Comparison of ENCODE assay signal across 5 worm cellular contexts in genomic region chrIII:2099808-2100366, ce11.
TF ChIP-seq lines count a peak whose summit lies in the region.

No protein-coding gene starts in this region.

TF ChIP-seq in whole organism, L1 larva, 84 proteins besides CTCF, POLR2A, EP300 and RAD21:
- TF ChIP-seq hpl-2 (GFP tag; optimal IDR thresholded peaks at IDR 0.05; lab: Kevin White, UChicago): no peak
- TF ChIP-seq efl-1 (optimal IDR thresholded peaks at IDR 0.05; lab: Kevin White, UChicago): no peak
- peak in 1 of 2 experiments; percentile 22 for TF ChIP-seq efl-1 (GFP tag; optimal IDR thresholded peaks at IDR 0.05 in 1 of 2; lab: Kevin White, UChicago)
- peak; percentile 6 for TF ChIP-seq jun-1 (tag; optimal IDR thresholded peaks at IDR 0.05; lab: Kevin White, UChicago)
- peak; percentile 19 for TF ChIP-seq elt-2 (tag; optimal IDR thresholded peaks at IDR 0.05; lab: Kevin White, UChicago)

TF ChIP-seq in whole organism, L2 larva, 48 proteins besides CTCF, POLR2A, EP300 and RAD21:
- TF ChIP-seq sma-3 (GFP tag; optimal IDR thresholded peaks at IDR 0.05; lab: Kevin White, UChicago): no peak
- TF ChIP-seq crh-2 (tag; optimal IDR thresholded peaks at IDR 0.05; lab: Kevin White, UChicago): peak; percentile 67
- TF ChIP-seq alr-1 (tag; optimal IDR thresholded peaks at IDR 0.05; lab: Kevin White, UChicago): no peak
- TF ChIP-seq fos-1 (tag; optimal IDR thresholded peaks at IDR 0.05; lab: Kevin White, UChicago): peak; percentile 98
- no peak for TF ChIP-seq nhr-129 (tag; optimal IDR thresholded peaks at IDR 0.05; lab: Kevin White, UChicago)
- TF ChIP-seq nhr-12 (tag; optimal IDR thresholded peaks at IDR 0.05; lab: Kevin White, UChicago): no peak

TF ChIP-seq in whole organism, L3 larva, 47 proteins besides CTCF, POLR2A, EP300 and RAD21:
- TF ChIP-seq elt-2 (tag; optimal IDR thresholded peaks at IDR 0.05; lab: Kevin White, UChicago): peak; percentile 90
- TF ChIP-seq pha-4 (tag; optimal IDR thresholded peaks at IDR 0.05; lab: Kevin White, UChicago): peak; percentile 51
- no peak for TF ChIP-seq nhr-25 (tag; optimal IDR thresholded peaks at IDR 0.05; lab: Kevin White, UChicago)
- TF ChIP-seq pqm-1 (tag; optimal IDR thresholded peaks at IDR 0.05; lab: Kevin White, UChicago): peak; percentile 82
- TF ChIP-seq elt-1 (tag; optimal IDR thresholded peaks at IDR 0.05; lab: Kevin White, UChicago): no peak

TF ChIP-seq in whole organism, L4 larva, 104 proteins besides CTCF, POLR2A, EP300 and RAD21 (continues in another document):
- TF ChIP-seq lin-39 (tag; optimal IDR thresholded peaks at IDR 0.05; lab: Kevin White, UChicago) (no peak), mep-1 (tag; optimal IDR thresholded peaks at IDR 0.05; lab: Kevin White, UChicago) (peak; percentile 21), php-3 (GFP tag; IDR thresholded peaks at IDR 0.05; lab: Robert Waterston, UW) (peak; percentile 59; the same call in 1 of the 2 replicates), ceh-44 (GFP tag; IDR thresholded peaks at IDR 0.05; lab: Robert Waterston, UW) (no peak), dmd-8 (GFP tag; IDR thresholded peaks at IDR 0.05; lab: Robert Waterston, UW) (no peak), T26A8.4 (GFP tag; IDR thresholded peaks at IDR 0.05; lab: Robert Waterston, UW) (no peak), nhr-6 (tag; optimal IDR thresholded peaks at IDR 0.05; lab: Kevin White, UChicago) (no peak), nhr-48 (tag; optimal IDR thresholded peaks at IDR 0.05; lab: Kevin White, UChicago) (no peak), nhr-42 (GFP tag; IDR thresholded peaks at IDR 0.05; lab: Robert Waterston, UW) (no peak), nhr-25 (tag; optimal IDR thresholded peaks at IDR 0.05; lab: Kevin White, UChicago; ENCODE audit: borderline replicate concordance, insufficient read depth) (no peak), unc-130 (GFP tag; optimal IDR thresholded peaks at IDR 0.05; lab: Kevin White, UChicago) (no peak), zag-1 (tag; optimal IDR thresholded peaks at IDR 0.05; lab: Kevin White, UChicago) (no peak), F37D6.2 (tag; optimal IDR thresholded peaks at IDR 0.05; lab: Kevin White, UChicago) (no peak), egl-43 (GFP tag; IDR thresholded peaks at IDR 0.05; lab: Robert Waterston, UW) (no peak), mdt-29 (GFP tag; IDR thresholded peaks at IDR 0.05; lab: Robert Waterston, UW) (no peak), lin-38 (GFP tag; IDR thresholded peaks at IDR 0.05; lab: Robert Waterston, UW) (no peak), nhr-76 (tag; optimal IDR thresholded peaks at IDR 0.05; lab: Kevin White, UChicago) (no peak), zfp-3 (GFP tag; conservative IDR thresholded peaks at IDR 0.05; lab: Robert Waterston, UW) (no peak), fos-1 (tag; optimal IDR thresholded peaks at IDR 0.05; lab: Kevin White, UChicago) (no peak), ZK546.5 (tag; optimal IDR thresholded peaks at IDR 0.05; lab: Kevin White, UChicago) (no peak), hif-1 (tag; optimal IDR thresholded peaks at IDR 0.05; lab: Kevin White, UChicago) (peak in 1 of 2 experiments; percentile 34), ceh-82 (tag; optimal IDR thresholded peaks at IDR 0.05; lab: Kevin White, UChicago) (no peak), zip-2 (tag; optimal IDR thresholded peaks at IDR 0.05; lab: Kevin White, UChicago) (no peak), lir-3 (tag; optimal IDR thresholded peaks at IDR 0.05; lab: Kevin White, UChicago) (no peak), ctbp-1 (GFP tag; IDR thresholded peaks at IDR 0.05; lab: Robert Waterston, UW) (no peak), arid-1 (GFP tag; conservative IDR thresholded peaks at IDR 0.05; lab: Robert Waterston, UW) (no peak; the same call in 1 of the 2 replicates), Y105C5A.15 (GFP tag; IDR thresholded peaks at IDR 0.05; lab: Robert Waterston, UW) (no peak), unc-39 (tag; optimal IDR thresholded peaks at IDR 0.05; lab: Kevin White, UChicago) (no peak), Y5F2A.4 (GFP tag; optimal IDR thresholded peaks at IDR 0.05; lab: Kevin White, UChicago) (no peak), F26F4.8 (GFP tag; conservative IDR thresholded peaks at IDR 0.05; lab: Robert Waterston, UW) (no peak), ces-1 (GFP tag; optimal IDR thresholded peaks at IDR 0.05; lab: Kevin White, UChicago) (no peak), egl-27 (tag; optimal IDR thresholded peaks at IDR 0.05; lab: Kevin White, UChicago) (no peak), tra-1 (GFP tag; IDR thresholded peaks at IDR 0.05; lab: Robert Waterston, UW) (0 out of 2 replicates have a peak, but pooled peaks have one; percentile 27), skn-1 (tag; optimal IDR thresholded peaks at IDR 0.05; lab: Kevin White, UChicago) (no peak), aly-2 (tag; optimal IDR thresholded peaks at IDR 0.05; lab: Kevin White, UChicago) (no peak), F10B5.3 (tag; optimal IDR thresholded peaks at IDR 0.05; lab: Kevin White, UChicago) (no peak), ceh-62 (tag; optimal IDR thresholded peaks at IDR 0.05; lab: Kevin White, UChicago) (no peak), Y75B8A.6 (GFP tag; IDR thresholded peaks at IDR 0.05; lab: Robert Waterston, UW) (no peak), snpc-1.2 (GFP tag; IDR thresholded peaks at IDR 0.05; lab: Robert Waterston, UW) (no peak), nhr-28 (tag; optimal IDR thresholded peaks at IDR 0.05; lab: Kevin White, UChicago) (peak; percentile 87)

TF ChIP-seq in whole organism, young adult, 124 proteins besides CTCF, POLR2A, EP300 and RAD21:
- TF ChIP-seq let-607 (tag; optimal IDR thresholded peaks at IDR 0.05; lab: Kevin White, UChicago): peak in 1 of 2 experiments; percentile 50
- TF ChIP-seq snpc-4 (GFP tag; optimal IDR thresholded peaks at IDR 0.05; lab: Kevin White, UChicago): no peak
- TF ChIP-seq snpc-4 (tag; optimal IDR thresholded peaks at IDR 0.05; lab: Kevin White, UChicago): no peak
- TF ChIP-seq ztf-26 (tag; optimal IDR thresholded peaks at IDR 0.05; lab: Kevin White, UChicago): peak; percentile 28
- TF ChIP-seq attf-5 (GFP tag; optimal IDR thresholded peaks at IDR 0.05; lab: Kevin White, UChicago): peak; percentile 30
- peak; percentile 42 for TF ChIP-seq atf-7 (tag; optimal IDR thresholded peaks at IDR 0.05; lab: Kevin White, UChicago)
- TF ChIP-seq K11D2.4 (GFP tag; IDR thresholded peaks at IDR 0.05; lab: Robert Waterston, UW): no peak
- no peak for TF ChIP-seq cebp-2 (GFP tag; IDR thresholded peaks at IDR 0.05; lab: Robert Waterston, UW)
- TF ChIP-seq madf-3 (GFP tag; IDR thresholded peaks at IDR 0.05; lab: Robert Waterston, UW): no peak
- peak; percentile 37; the same call in 1 of the 2 replicates for TF ChIP-seq ekl-4 (GFP tag; IDR thresholded peaks at IDR 0.05; lab: Robert Waterston, UW)
- TF ChIP-seq Y53G8AR.9 (GFP tag; conservative IDR thresholded peaks at IDR 0.05; lab: Robert Waterston, UW): 0 out of 2 replicates have a peak, but pooled peaks have one; percentile 37
- no peak for TF ChIP-seq repo-1 (tag; optimal IDR thresholded peaks at IDR 0.05; lab: Kevin White, UChicago)
- 0 out of 2 replicates have a peak, but pooled peaks have one; percentile 17 for TF ChIP-seq B0336.3 (GFP tag; IDR thresholded peaks at IDR 0.05; lab: Robert Waterston, UW)
- TF ChIP-seq hmg-1.2 (GFP tag; IDR thresholded peaks at IDR 0.05; lab: Robert Waterston, UW): 0 out of 2 replicates have a peak, but pooled peaks have one; percentile 15
- peak; percentile 57; the same call in 1 of the 2 replicates for TF ChIP-seq let-526 (GFP tag; IDR thresholded peaks at IDR 0.05; lab: Robert Waterston, UW)
- TF ChIP-seq nhr-80 (tag; optimal IDR thresholded peaks at IDR 0.05; lab: Kevin White, UChicago): peak; percentile 85
- TF ChIP-seq unc-130 (GFP tag; optimal IDR thresholded peaks at IDR 0.05; lab: Kevin White, UChicago): no peak
- no peak for TF ChIP-seq madf-10 (tag; optimal IDR thresholded peaks at IDR 0.05; lab: Kevin White, UChicago)
- no peak for TF ChIP-seq nhr-179 (tag; optimal IDR thresholded peaks at IDR 0.05; lab: Kevin White, UChicago)
- TF ChIP-seq ztf-22 (GFP tag; optimal IDR thresholded peaks at IDR 0.05; lab: Kevin White, UChicago): no peak
- TF ChIP-seq cebp-1 (GFP tag; IDR thresholded peaks at IDR 0.05; lab: Robert Waterston, UW): no peak
- peak; percentile 21 for TF ChIP-seq cebp-1 (tag; optimal IDR thresholded peaks at IDR 0.05; lab: Kevin White, UChicago)
- no peak for TF ChIP-seq lin-26 (GFP tag; IDR thresholded peaks at IDR 0.05; lab: Robert Waterston, UW)
- TF ChIP-seq mcd-1 (GFP tag; IDR thresholded peaks at IDR 0.05; lab: Robert Waterston, UW): no peak
- no peak for TF ChIP-seq ceh-58 (GFP tag; IDR thresholded peaks at IDR 0.05; lab: Robert Waterston, UW)
- no peak for TF ChIP-seq bed-2 (GFP tag; IDR thresholded peaks at IDR 0.05; lab: Robert Waterston, UW)
- TF ChIP-seq unc-62 (GFP tag; optimal IDR thresholded peaks at IDR 0.05; lab: Kevin White, UChicago): peak; percentile 71
- TF ChIP-seq pha-4 (tag; optimal IDR thresholded peaks at IDR 0.05; lab: Kevin White, UChicago): peak; percentile 16
- no peak for TF ChIP-seq egrh-3 (GFP tag; IDR thresholded peaks at IDR 0.05; lab: Robert Waterston, UW)
- TF ChIP-seq mes-4 (tag; optimal IDR thresholded peaks at IDR 0.05; lab: Kevin White, UChicago): no peak
- no peak for TF ChIP-seq die-1 (tag; optimal IDR thresholded peaks at IDR 0.05; lab: Kevin White, UChicago)
- TF ChIP-seq dox-1 (GFP tag; IDR thresholded peaks at IDR 0.05; lab: Robert Waterston, UW): peak; percentile 52; the same call in 1 of the 2 replicates
- TF ChIP-seq hlh-12 (tag; optimal IDR thresholded peaks at IDR 0.05; lab: Kevin White, UChicago): no peak
- TF ChIP-seq ceh-40 (GFP tag; IDR thresholded peaks at IDR 0.05; lab: Robert Waterston, UW): no peak
- no peak for TF ChIP-seq bed-1 (GFP tag; IDR thresholded peaks at IDR 0.05; lab: Robert Waterston, UW)
- TF ChIP-seq tbp1 (GFP tag; optimal IDR thresholded peaks at IDR 0.05; lab: Kevin White, UChicago): no peak
- no peak for TF ChIP-seq F52B5.7 (tag; optimal IDR thresholded peaks at IDR 0.05; lab: Kevin White, UChicago)
- TF ChIP-seq him-1 (tag; optimal IDR thresholded peaks at IDR 0.05; lab: Kevin White, UChicago): no peak
